Worm (Caenorhabditis elegans) whole organism, late embryonic: Measurements from ENCODE around the gene epn-1.

Experiments
- ceh-24 ChIP-seq: sonication (generic microtip); optimal IDR thresholded peaks from 2 replicates; lab custom pipeline; 2016; ENCODE audit warnings: mild to moderate bottlenecking, missing genetic modification characterization, missing compliant biosample characterization
- ceh-48 ChIP-seq: sonication (generic microtip); optimal IDR thresholded peaks from 2 replicates; lab custom pipeline; 2016; ENCODE audit warnings: missing genetic modification characterization, inconsistent platforms, missing compliant biosample characterization
- pag-3 ChIP-seq: sonication (generic microtip); optimal IDR thresholded peaks from 2 replicates; lab custom pipeline; 2016; ENCODE audit warnings: missing compliant biosample characterization, missing genetic modification characterization, borderline replicate concordance
- tbx-2 ChIP-seq: sonication (generic microtip); optimal IDR thresholded peaks from 2 replicates; lab custom pipeline; 2016; ENCODE audit warnings: missing genetic modification characterization, missing compliant biosample characterization
- unc-55 ChIP-seq: sonication (generic microtip); optimal IDR thresholded peaks from 2 replicates; lab custom pipeline; 2017; ENCODE audit warnings: missing biosample characterization, missing genetic modification reagents, missing genetic modification characterization

DNA sequence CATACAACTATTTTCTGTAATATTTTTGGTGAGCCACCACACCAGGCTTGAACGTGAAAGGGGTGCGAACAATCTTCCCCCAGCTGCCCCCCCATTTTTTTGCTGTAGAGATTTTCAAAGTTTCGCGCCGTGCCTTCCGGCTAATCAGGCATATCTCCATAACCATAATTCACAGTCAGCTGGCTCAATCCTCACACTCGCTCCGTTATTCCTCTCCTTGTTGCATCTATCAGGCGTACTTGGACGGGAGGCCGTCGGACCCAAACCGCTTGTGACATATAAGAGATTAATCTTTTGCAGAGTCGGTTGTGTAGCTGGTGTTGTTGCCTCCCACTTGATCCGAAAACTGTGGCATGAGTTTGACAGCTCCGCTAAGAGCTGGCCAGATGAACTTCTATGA is 45.1 kb downstream of the epn-1 start, which contains the start of gene unc-3:
- no peak for TF ChIP-seq pag-3 (tag; lab: Kevin White, UChicago)
- no peak for TF ChIP-seq ceh-24 (tag; lab: Kevin White, UChicago)
- TF ChIP-seq unc-55 = no peak
- TF ChIP-seq ceh-48 (tag; lab: Kevin White, UChicago) = no peak
- no peak for TF ChIP-seq tbx-2
